Fruit fly (Drosophila melanogaster): Measurements from ENCODE around the gene Sgs8.

Sgs8 gene

dm6 chr3L:11530370-11530769 lies 21.2 kb upstream of the Sgs8 start (continued):
- TF ChIP-seq CG12236 (GFP tag; optimal IDR thresholded peaks at IDR 0.05) (no peak), CG16815 (GFP tag; optimal IDR thresholded peaks at IDR 0.05) (no peak), Ets65A (GFP tag) (no peak), Hey (tag; optimal IDR thresholded peaks at IDR 0.05) (peak; percentile 41), sug (tag; optimal IDR thresholded peaks at IDR 0.05) (peak; percentile 72), CG33213 (GFP tag; optimal IDR thresholded peaks at IDR 0.05) (no peak), sim (GFP tag; IDR thresholded peaks at IDR 0.05) (0 out of 2 replicates have a peak, but pooled peaks have one; percentile 8), B-H2 (GFP tag; optimal IDR thresholded peaks at IDR 0.05) (no peak), sob (GFP tag; IDR thresholded peaks at IDR 0.05) (0 out of 2 replicates have a peak, but pooled peaks have one; percentile 15), CG13894 (tag; optimal IDR thresholded peaks at IDR 0.05) (peak; percentile 15), crol (GFP tag; IDR thresholded peaks at IDR 0.05) (peak; percentile 64; the same call in 1 of the 2 replicates), grn (GFP tag; optimal IDR thresholded peaks at IDR 0.05) (peak; percentile 90), CG6654 (GFP tag; optimal IDR thresholded peaks at IDR 0.05) (no peak), exex (tag; optimal IDR thresholded peaks at IDR 0.05) (peak; percentile 87), CG11247 (GFP tag; IDR thresholded peaks at IDR 0.05) (no peak), CG10267 (tag; optimal IDR thresholded peaks at IDR 0.05) (no peak), usp (GFP tag; optimal IDR thresholded peaks at IDR 0.05) (no peak), CG12769 (tag; optimal IDR thresholded peaks at IDR 0.05) (peak; percentile 62), B-H1 (GFP tag; IDR thresholded peaks at IDR 0.05) (no peak), CG11504 (tag; optimal IDR thresholded peaks at IDR 0.05) (no peak), CG17829 (tag; optimal IDR thresholded peaks at IDR 0.05) (no peak), Med (GFP tag) (peak; percentile 60), Lim3 (GFP tag; IDR thresholded peaks at IDR 0.05) (peak; percentile 40; the same call in 1 of the 2 replicates)

- TF ChIP-seq exex (tag; optimal IDR thresholded peaks at IDR 0.05), result peak; percentile 43
- peak; percentile 1 for TF ChIP-seq sug (tag; optimal IDR thresholded peaks at IDR 0.05)
- TF ChIP-seq Rx (GFP tag; IDR thresholded peaks at IDR 0.05), result no peak
Observed at dm6 chr3L:11529707-11530106, 20.5 kb upstream of the Sgs8 start.

dm6 chr3L:11528397-11528923 lies 19.3 kb upstream of the Sgs8 start:
- TF ChIP-seq ase (GFP tag; IDR thresholded peaks at IDR 0.05) (no peak), onecut (GFP tag; IDR thresholded peaks at IDR 0.05) (no peak), Atf6 (GFP tag; IDR thresholded peaks at IDR 0.05) (peak; percentile 40; the same call in 1 of the 2 replicates), HHEX (GFP tag; optimal IDR thresholded peaks at IDR 0.05) (peak; percentile 27), nau (GFP tag; optimal IDR thresholded peaks at IDR 0.05) (peak; percentile 23), ewg (GFP tag; optimal IDR thresholded peaks at IDR 0.05) (no peak), CG15011 (GFP tag; optimal IDR thresholded peaks at IDR 0.05) (peak; percentile 25), chm (GFP tag; IDR thresholded peaks at IDR 0.05) (peak; percentile 21; the same call in 1 of the 2 replicates), Scr (GFP tag; IDR thresholded peaks at IDR 0.05; ENCODE audit: partially characterized antibody) (no peak), CG12744 (GFP tag; optimal IDR thresholded peaks at IDR 0.05) (peak; percentile 1), GATAe (GFP tag; conservative IDR thresholded peaks at IDR 0.05) (peak; percentile 45; the same call in 1 of the 2 replicates), Nf-YA (GFP tag; IDR thresholded peaks at IDR 0.05) (peak; percentile 16; the same call in 1 of the 2 replicates), CG10209 (GFP tag; optimal IDR thresholded peaks at IDR 0.05) (peak; percentile 37), CG10543 (GFP tag; optimal IDR thresholded peaks at IDR 0.05) (peak; percentile 65), slbo (GFP tag; IDR thresholded peaks at IDR 0.05) (no peak), CG15514 (GFP tag; optimal IDR thresholded peaks at IDR 0.05) (peak; percentile 34), pros (GFP tag; optimal IDR thresholded peaks at IDR 0.05) (peak; percentile 44), CG8924 (tag; optimal IDR thresholded peaks at IDR 0.05) (peak; percentile 38), sc (optimal IDR thresholded peaks at IDR 0.05) (no peak), sc (GFP tag; optimal IDR thresholded peaks at IDR 0.05) (no peak), cwo (GFP tag; optimal IDR thresholded peaks at IDR 0.05) (peak; percentile 83), Antp (GFP tag; optimal IDR thresholded peaks at IDR 0.05) (no peak), CG7786 (GFP tag; optimal IDR thresholded peaks at IDR 0.05) (no peak), lab (GFP tag; optimal IDR thresholded peaks at IDR 0.05) (peak; percentile 73), danr (GFP tag; IDR thresholded peaks at IDR 0.05) (no peak)
